Fruit fly (Drosophila melanogaster) S2 (cell line): ENCODE measurements around the gene AIMP2.

Experiments
- CG8478 ChIP-seq: fragments of >200 bp; optimal IDR thresholded peaks from 2 replicates; lab custom pipeline; 2018
- CTCF ChIP-seq, 2 experiments: fragments of >200 bp; optimal IDR thresholded peaks; 2 replicates each; lab custom pipeline; 2018

dm6 chr3L:15576357-15576756 is 7.1 kb upstream of the AIMP2 start, which contains the start of gene Ufsp2:
- TF ChIP-seq CG8478 (lab: Kevin White, UChicago) (no peak), CTCF (optimal IDR thresholded peaks at IDR 0.05; lab: Kevin White, UChicago) (no peak)
